Fruit fly (Drosophila melanogaster): Measurements from ENCODE around the gene Sap47.

- TF ChIP-seq CG13123 (GFP tag; optimal IDR thresholded peaks at IDR 0.05) (no peak), unpg (GFP tag; optimal IDR thresholded peaks at IDR 0.05) (no peak)
Observed at dm6 chr3R:15998972-15999721, 64.2 kb downstream of the Sap47 start.

Data from whole organism, embryonic.